Fruit fly (Drosophila melanogaster) whole organism, wandering third instar larva: Measurements from ENCODE around the gene CG43333.
A peak's percentile ranks its signal among the peaks of the same experiment; 100 is the strongest.

Experiments used
- Abd-B ChIP-seq: fragments of >200 bp; optimal IDR thresholded peaks from 2 replicates; lab custom pipeline; 2017; ENCODE audit warnings: missing biosample characterization, missing genetic modification characterization
- CG32264 ChIP-seq: fragments of 200-800 bp; sonication (Bioruptor generic); optimal IDR thresholded peaks from 2 replicates; lab custom pipeline; 2016; ENCODE audit warnings: missing biosample characterization, missing genetic modification characterization
- CG9705 ChIP-seq: fragments of 200-800 bp; sonication (Bioruptor generic); optimal IDR thresholded peaks from 2 replicates; lab custom pipeline; 2018; ENCODE audit warnings: missing biosample characterization, mild to moderate bottlenecking, missing genetic modification characterization
- Dfd ChIP-seq: fragments of >200 bp; optimal IDR thresholded peaks from 2 replicates; lab custom pipeline; 2017; ENCODE audit warnings: missing biosample characterization, missing genetic modification characterization
- Dif ChIP-seq: fragments of 200-275, 200-300 bp; sonication (Bioruptor generic); optimal IDR thresholded peaks from 2 replicates; lab custom pipeline; 2018; ENCODE audit warnings: missing biosample characterization, missing genetic modification characterization; ENCODE audit not compliant: partially characterized antibody
- GATAd ChIP-seq: sonication (Bioruptor generic); optimal IDR thresholded peaks from 2 replicates; lab custom pipeline; 2016; ENCODE audit warnings: missing biosample characterization, missing genetic modification characterization
- HLH106 ChIP-seq: fragments of 200-800 bp; optimal IDR thresholded peaks from 3 replicates; lab custom pipeline; 2019; ENCODE audit warnings: missing biosample characterization, mild to moderate bottlenecking, missing genetic modification characterization, moderate library complexity
- Hnf4 ChIP-seq: fragments of 200-800 bp; sonication (Bioruptor generic); optimal IDR thresholded peaks from 2 replicates; lab custom pipeline; 2016; ENCODE audit warnings: missing biosample characterization, mild to moderate bottlenecking, missing genetic modification characterization
- Hr78 ChIP-seq: fragments of >200 bp; optimal IDR thresholded peaks from 2 replicates; lab custom pipeline; 2017; ENCODE audit warnings: missing biosample characterization, missing genetic modification characterization
- Hr83 ChIP-seq: fragments of 200-300 bp; sonication (Bioruptor generic); optimal IDR thresholded peaks from 2 replicates; lab custom pipeline; 2016; ENCODE audit warnings: missing biosample characterization, mild to moderate bottlenecking, missing genetic modification characterization, moderate library complexity; ENCODE audit not compliant: poor library complexity, severe bottlenecking
- Mio ChIP-seq: sonication (Bioruptor generic); optimal IDR thresholded peaks from 2 replicates; lab custom pipeline; 2016; ENCODE audit warnings: missing biosample characterization, missing genetic modification characterization
- Myc ChIP-seq: fragments of >200 bp; optimal IDR thresholded peaks from 2 replicates; lab custom pipeline; 2017
- N ChIP-seq: fragments of >200 bp; optimal IDR thresholded peaks from 2 replicates; lab custom pipeline; 2018; ENCODE audit warnings: missing biosample characterization, missing external identifiers, missing genetic modification characterization
- OdsH ChIP-seq: fragments of 200-800 bp; sonication (Bioruptor generic); optimal IDR thresholded peaks from 2 replicates; lab custom pipeline; 2016; ENCODE audit warnings: missing biosample characterization, mild to moderate bottlenecking, missing genetic modification characterization
- Vsx2 ChIP-seq: fragments of 200-300, 225-300 bp; sonication (Bioruptor generic); optimal IDR thresholded peaks from 2 replicates; lab custom pipeline; 2018; ENCODE audit warnings: missing biosample characterization, missing genetic modification characterization; ENCODE audit not compliant: partially characterized antibody
- br ChIP-seq: fragments of 200-800 bp; sonication (Bioruptor generic); optimal IDR thresholded peaks from 2 replicates; lab custom pipeline; 2016; ENCODE audit warnings: missing biosample characterization, missing genetic modification characterization
- brk ChIP-seq: fragments of 200-800 bp; sonication (Bioruptor generic); optimal IDR thresholded peaks from 2 replicates; lab custom pipeline; 2016; ENCODE audit warnings: missing biosample characterization, mild to moderate bottlenecking, missing genetic modification characterization
- dl ChIP-seq, 2 experiments: fragments of 175-275, 200-275 bp in 1 of 2; fragments of 200-275 bp in 1 of 2; sonication (Bioruptor generic); optimal IDR thresholded peaks; lab custom pipeline; 2018; ENCODE audit warnings: mild to moderate bottlenecking in 2 of 2, missing biosample characterization in 2 of 2, missing genetic modification characterization in 2 of 2, moderate library complexity in 2 of 2; ENCODE audit not compliant: partially characterized antibody in 2 of 2, insufficient read depth in 1 of 2
- dmrt93B ChIP-seq: fragments of 200-800 bp; sonication (Bioruptor generic); optimal IDR thresholded peaks from 2 replicates; lab custom pipeline; 2018; ENCODE audit warnings: missing biosample characterization, mild to moderate bottlenecking, missing genetic modification characterization
- dsf ChIP-seq: sonication (Bioruptor generic); optimal IDR thresholded peaks from 2 replicates; lab custom pipeline; 2016; ENCODE audit warnings: missing biosample characterization, missing genetic modification characterization, borderline replicate concordance
- ey ChIP-seq: fragments of 200-800 bp; sonication (Bioruptor generic); optimal IDR thresholded peaks from 2 replicates; lab custom pipeline; 2016; ENCODE audit warnings: missing biosample characterization, missing genetic modification characterization
- foxo ChIP-seq, 2 experiments: fragments of 200-800 bp; sonication (Bioruptor generic); optimal IDR thresholded peaks; 2 replicates in 1 of 2; 3 replicates in 1 of 2; lab custom pipeline; 2016 to 2017; ENCODE audit warnings: missing biosample characterization in 2 of 2, missing genetic modification characterization in 2 of 2
- fru ChIP-seq: fragments of 200-800 bp; sonication (Bioruptor generic); optimal IDR thresholded peaks from 3 replicates; lab custom pipeline; 2016; ENCODE audit warnings: missing biosample characterization, mild to moderate bottlenecking, missing genetic modification characterization
- h ChIP-seq: fragments of 200-800 bp; sonication (Bioruptor generic); optimal IDR thresholded peaks from 3 replicates; lab custom pipeline; 2016; ENCODE audit warnings: missing biosample characterization, mild to moderate bottlenecking, missing genetic modification characterization
- jim ChIP-seq: fragments of 175-275, 200-325 bp; sonication (Bioruptor generic); optimal IDR thresholded peaks from 2 replicates; lab custom pipeline; 2016; ENCODE audit warnings: missing biosample characterization, mild to moderate bottlenecking, missing genetic modification characterization
- lola ChIP-seq: fragments of >200 bp; optimal IDR thresholded peaks from 2 replicates; lab custom pipeline; 2017; ENCODE audit warnings: missing biosample characterization, missing genetic modification characterization
- pan ChIP-seq: fragments of >200 bp; optimal IDR thresholded peaks from 2 replicates; lab custom pipeline; 2017
- psq ChIP-seq: fragments of 200-800 bp; sonication (Bioruptor generic); optimal IDR thresholded peaks from 3 replicates; lab custom pipeline; 2017; ENCODE audit warnings: missing biosample characterization, mild to moderate bottlenecking, missing genetic modification characterization, moderate library complexity
- sv ChIP-seq: fragments of 200-800 bp; sonication (Bioruptor generic); optimal IDR thresholded peaks from 3 replicates; lab custom pipeline; 2016; ENCODE audit warnings: missing biosample characterization, missing genetic modification characterization
- tai ChIP-seq: sonication (Bioruptor generic); optimal IDR thresholded peaks from 2 replicates; lab custom pipeline; 2016; ENCODE audit warnings: missing biosample characterization, missing genetic modification characterization
- usp ChIP-seq: fragments of >200 bp; optimal IDR thresholded peaks from 2 replicates; lab custom pipeline; 2017; ENCODE audit warnings: missing biosample characterization, missing genetic modification characterization
- woc ChIP-seq: sonication (Bioruptor generic); optimal IDR thresholded peaks from 2 replicates; lab custom pipeline; 2016; ENCODE audit warnings: missing biosample characterization, mild to moderate bottlenecking, missing genetic modification characterization

The CG43333 gene

dm6 chr2L:14203798-14204398 lies 23.4 kb upstream of the CG43333 start:
- TF ChIP-seq dsf (GFP tag; lab: Kevin White, UChicago) (no peak), dmrt93B (GFP tag; lab: Kevin White, UChicago) (no peak), br (GFP tag; lab: Kevin White, UChicago) (no peak), Hr83 (no peak), HLH106 (tag; lab: Kevin White, UChicago) (no peak), psq (GFP tag; lab: Kevin White, UChicago) (no peak), h (no peak), Dif (GFP tag; lab: Kevin White, UChicago) (no peak), pan (no peak), ey (GFP tag; lab: Kevin White, UChicago) (no peak), Hr78 (GFP tag; lab: Kevin White, UChicago) (no peak)

DNA sequence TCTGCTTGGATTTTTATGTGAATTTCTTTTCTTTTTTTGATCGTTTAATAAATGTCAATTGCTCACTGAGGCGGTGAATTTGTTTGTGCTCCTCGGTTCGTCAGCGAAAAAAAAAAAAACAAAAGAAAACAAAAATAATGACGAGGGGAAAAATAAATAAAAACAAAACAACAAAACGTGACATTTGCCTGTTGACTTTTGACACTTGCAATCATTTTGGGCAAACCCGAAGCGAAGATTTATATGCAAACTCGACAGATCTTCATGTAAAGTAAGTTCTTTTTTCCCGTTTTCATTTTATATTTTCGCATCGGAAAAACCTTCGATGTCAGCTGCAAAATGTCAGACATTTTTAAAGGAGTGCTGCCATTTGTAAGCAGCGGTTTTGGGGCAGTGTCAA lies 19.9 kb upstream of the CG43333 start:
- TF ChIP-seq fru (GFP tag; lab: Kevin White, UChicago) (no peak), br (GFP tag; lab: Kevin White, UChicago) (no peak), h (no peak), lola (GFP tag; lab: Kevin White, UChicago) (no peak), woc (no peak), Dfd (GFP tag; lab: Kevin White, UChicago) (no peak), N (GFP tag; lab: Kevin White, UChicago) (no peak), dsf (GFP tag; lab: Kevin White, UChicago) (no peak), Abd-B (GFP tag; lab: Kevin White, UChicago) (no peak), Hr78 (GFP tag; lab: Kevin White, UChicago) (no peak), Vsx2 (no peak), Mio (no peak), dl (GFP tag; optimal IDR thresholded peaks at IDR 0.05; lab: Kevin White, UChicago; ENCODE audit: insufficient read depth in 1 of 2, partially characterized antibody in 2 of 2) (no peak), CG32264 (GFP tag; lab: Kevin White, UChicago) (no peak), Hnf4 (GFP tag; lab: Kevin White, UChicago) (no peak), brk (GFP tag; lab: Kevin White, UChicago) (no peak), jim (GFP tag; lab: Kevin White, UChicago) (no peak), usp (GFP tag; lab: Kevin White, UChicago) (no peak), OdsH (GFP tag; lab: Kevin White, UChicago) (no peak)

DNA sequence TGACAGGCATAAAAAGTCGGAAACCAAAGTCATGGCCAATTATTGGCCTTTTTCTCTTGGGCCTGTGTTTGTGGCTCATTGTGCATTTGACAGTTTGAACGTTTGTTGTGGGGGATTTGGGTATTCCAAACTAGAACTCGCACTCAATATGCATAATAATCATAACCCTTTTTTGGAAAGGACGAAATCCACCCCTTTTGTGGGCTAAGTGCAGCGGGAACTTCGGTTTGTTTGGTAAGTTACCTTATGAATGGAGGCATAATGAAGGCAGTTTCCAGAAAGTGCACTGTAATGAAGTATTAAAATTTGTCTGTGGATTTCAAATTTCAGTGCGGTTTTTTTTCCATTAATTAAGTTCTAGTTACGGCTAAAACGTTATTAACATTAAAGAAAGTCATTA lies 17.9 kb upstream of the CG43333 start:
- no peak for TF ChIP-seq CG9705 (GFP tag; lab: Kevin White, UChicago)
- TF ChIP-seq, all 38 proteins: peak for 0

DNA sequence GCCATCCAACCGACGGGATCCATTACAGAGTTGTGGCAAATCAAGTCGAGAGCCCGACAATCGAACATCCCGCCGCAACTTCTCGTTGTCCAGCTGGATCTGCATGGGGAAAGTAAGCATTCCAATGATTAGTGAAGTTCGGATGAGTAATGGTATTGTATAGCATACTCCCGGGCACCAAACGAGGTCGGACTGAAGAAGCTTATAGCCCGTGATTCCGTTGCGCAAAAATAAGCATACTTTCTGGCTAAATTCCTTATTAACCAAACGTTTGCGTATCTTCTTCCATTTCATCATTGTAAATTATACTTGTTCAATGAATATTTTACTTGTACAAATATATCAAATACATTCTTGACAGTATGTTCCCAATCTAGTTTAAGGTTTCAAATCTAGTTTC lies 16.7 kb upstream of the CG43333 start:
- TF ChIP-seq Hnf4 (GFP tag; lab: Kevin White, UChicago) (no peak), dl (GFP tag; optimal IDR thresholded peaks at IDR 0.05; lab: Kevin White, UChicago; ENCODE audit: insufficient read depth in 1 of 2, partially characterized antibody in 2 of 2) (no peak), Myc (lab: Kevin White, UChicago) (peak; percentile 67), N (GFP tag; lab: Kevin White, UChicago) (peak; percentile 80), pan (no peak), sv (GFP tag; lab: Kevin White, UChicago) (no peak)

DNA sequence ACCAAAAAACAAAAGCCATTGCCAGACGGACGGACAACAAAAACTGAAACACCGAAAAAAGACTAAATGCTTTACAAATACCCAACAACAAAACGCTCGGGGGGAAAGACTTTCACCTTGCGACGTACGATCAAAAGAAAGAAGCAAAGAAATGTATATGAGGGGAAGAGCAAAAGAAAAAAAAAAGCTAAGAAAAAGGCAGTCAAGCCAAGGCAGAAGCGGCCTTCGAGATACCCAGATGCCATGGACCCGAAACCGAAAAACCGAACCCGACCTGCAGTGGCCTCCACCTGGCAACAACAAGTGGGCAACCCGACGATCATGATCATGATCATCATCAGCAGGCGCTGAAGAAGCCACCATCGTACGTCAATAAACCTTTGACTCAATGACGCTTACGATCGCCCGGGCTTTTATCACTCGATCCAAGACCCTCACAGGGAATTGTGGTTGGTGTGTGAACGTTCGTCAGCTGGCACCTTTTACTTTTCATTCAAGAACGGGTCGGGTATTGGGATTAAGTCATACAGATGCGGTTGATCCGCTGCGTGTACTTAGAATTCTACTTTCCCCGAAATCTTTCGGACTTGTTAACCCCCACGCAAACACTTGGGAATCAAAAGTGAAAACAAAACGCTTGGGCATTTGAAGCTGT lies 2.5 kb upstream of the CG43333 start:
- no peak for TF ChIP-seq sv (GFP tag; lab: Kevin White, UChicago)
- no peak for TF ChIP-seq psq (GFP tag; lab: Kevin White, UChicago)
- no peak for TF ChIP-seq Mio
- TF ChIP-seq br (GFP tag; lab: Kevin White, UChicago) = no peak

DNA sequence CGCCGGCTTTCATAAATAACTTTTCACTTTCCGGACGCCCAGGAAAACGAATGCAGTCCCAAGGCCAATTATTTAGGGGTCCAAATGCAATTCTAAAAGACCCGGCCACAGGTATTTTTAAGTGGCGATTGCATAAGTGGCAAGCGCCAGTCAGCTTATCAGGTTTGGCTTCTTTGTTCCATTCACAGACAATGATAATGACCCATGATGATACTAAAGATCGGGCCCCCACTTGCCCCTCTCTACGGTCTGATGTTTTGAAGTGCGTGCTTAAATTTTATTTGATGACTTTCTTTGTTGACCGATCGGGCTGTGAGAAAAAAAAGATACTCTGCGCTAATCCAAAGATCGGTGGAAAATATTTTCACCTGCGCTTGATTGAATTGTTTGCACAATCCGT lies 1.4 kb upstream of the CG43333 start:
- TF ChIP-seq GATAd = no peak
- no peak for TF ChIP-seq Dfd (GFP tag; lab: Kevin White, UChicago)
- TF ChIP-seq dsf (GFP tag; lab: Kevin White, UChicago) = no peak
- TF ChIP-seq jim (GFP tag; lab: Kevin White, UChicago) = no peak
- no peak for TF ChIP-seq brk (GFP tag; lab: Kevin White, UChicago)
- no peak for TF ChIP-seq tai (GFP tag; lab: Kevin White, UChicago)
- TF ChIP-seq foxo (GFP tag; optimal IDR thresholded peaks at IDR 0.05; lab: Kevin White, UChicago) = no peak
